Fruit fly (Drosophila melanogaster) whole organism, embryonic: ENCODE data around the gene CG34357.

Experiments used
- Antp ChIP-seq: fragments of 200-800 bp; sonication (Bioruptor generic); optimal IDR thresholded peaks from 3 replicates; lab custom pipeline; 2016; ENCODE audit warnings: missing biosample characterization, missing genetic modification characterization
- Atf6 ChIP-seq: fragments of 200-800 bp; sonication (Bioruptor generic); IDR thresholded peaks from 2 replicates; pipeline ENCODE4 v1.3.6; 2022; ENCODE audit warnings: missing biosample characterization, missing genetic modification characterization
- CG10267 ChIP-seq: fragments of 200-800 bp; sonication (Bioruptor generic); optimal IDR thresholded peaks from 2 replicates; lab custom pipeline; 2018; ENCODE audit warnings: missing biosample characterization, mild to moderate bottlenecking, missing genetic modification characterization, moderate library complexity
- CG10366 ChIP-seq: fragments of 200-800 bp; sonication (Bioruptor generic); IDR thresholded peaks from 2 replicates; pipeline ENCODE4 v1.3.6; 2022; ENCODE audit warnings: missing biosample characterization, missing genetic modification characterization
- CG16863 ChIP-seq: fragments of 200-800 bp; sonication (Bioruptor generic); optimal IDR thresholded peaks from 3 replicates; lab custom pipeline; 2016; ENCODE audit warnings: missing biosample characterization, missing genetic modification characterization
- CG18599 ChIP-seq: fragments of 200-800 bp; sonication (Bioruptor generic); optimal IDR thresholded peaks from 3 replicates; lab custom pipeline; 2017; ENCODE audit warnings: missing biosample characterization, missing genetic modification characterization, mild to moderate bottlenecking, moderate library complexity, missing genetic modification reagents
- CG18764 ChIP-seq: fragments of 200-800 bp; sonication (Bioruptor generic); optimal IDR thresholded peaks from 3 replicates; lab custom pipeline; 2016; ENCODE audit warnings: missing biosample characterization, missing genetic modification characterization
- CG31365 ChIP-seq: fragments of 200-800 bp; sonication (Bioruptor generic); optimal IDR thresholded peaks from 2 replicates; lab custom pipeline; 2018; ENCODE audit warnings: missing biosample characterization, mild to moderate bottlenecking, missing genetic modification characterization
- CG4854 ChIP-seq: fragments of 200-800 bp; sonication (Bioruptor generic); optimal IDR thresholded peaks from 2 replicates; lab custom pipeline; 2016; ENCODE audit warnings: missing biosample characterization, missing genetic modification characterization, inconsistent platforms
- CG5180 ChIP-seq: fragments of 200-800 bp; sonication (Bioruptor generic); optimal IDR thresholded peaks from 3 replicates; lab custom pipeline; 2017; ENCODE audit warnings: missing biosample characterization, missing genetic modification characterization, mild to moderate bottlenecking, moderate library complexity, missing genetic modification reagents
- CG5245 ChIP-seq: fragments of 200-800 bp; sonication (Bioruptor generic); optimal IDR thresholded peaks from 3 replicates; lab custom pipeline; 2016; ENCODE audit warnings: missing biosample characterization, missing genetic modification characterization
- CG6791 ChIP-seq: fragments of 200-800 bp; sonication (Bioruptor generic); IDR thresholded peaks from 3 replicates; pipeline ENCODE4 v1.3.6; 2022; ENCODE audit warnings: missing biosample characterization, missing genetic modification characterization; ENCODE audit not compliant: partially characterized antibody
- CG8765 ChIP-seq: fragments of 200-800 bp; sonication (Bioruptor generic); IDR thresholded peaks from 2 replicates; pipeline ENCODE4 v1.3.6; 2022; ENCODE audit warnings: missing biosample characterization, missing genetic modification characterization
- CG8924 ChIP-seq: fragments of 200-800 bp; optimal IDR thresholded peaks from 3 replicates; lab custom pipeline; 2019; ENCODE audit warnings: missing biosample characterization, mild to moderate bottlenecking, missing genetic modification characterization, moderate library complexity
- CkIIα-i1 ChIP-seq: fragments of 200-800 bp; sonication (Bioruptor generic); IDR thresholded peaks from 2 replicates; pipeline ENCODE4 v1.3.6; 2022; ENCODE audit warnings: missing biosample characterization, missing genetic modification characterization
- Drgx ChIP-seq: fragments of 200-800 bp; sonication (Bioruptor generic); IDR thresholded peaks from 2 replicates; pipeline ENCODE4 v1.3.6; 2022; ENCODE audit warnings: missing biosample characterization, missing genetic modification characterization
- HLH3B ChIP-seq: fragments of 200-800 bp; sonication (Bioruptor generic); IDR thresholded peaks from 2 replicates; pipeline ENCODE4 v1.3.6; 2022; ENCODE audit warnings: missing biosample characterization, missing genetic modification characterization
- Hey ChIP-seq: fragments of 200-800 bp; sonication (Bioruptor generic); optimal IDR thresholded peaks from 3 replicates; lab custom pipeline; 2018; ENCODE audit warnings: missing biosample characterization, mild to moderate bottlenecking, missing genetic modification characterization
- Jarid2 ChIP-seq: fragments of 200-800 bp; sonication (Bioruptor generic); optimal IDR thresholded peaks from 3 replicates; lab custom pipeline; 2017; ENCODE audit warnings: mild to moderate bottlenecking, missing biosample characterization, missing genetic modification reagents, missing genetic modification characterization
- NC2β ChIP-seq: fragments of 200-800 bp; sonication (Bioruptor generic); optimal IDR thresholded peaks from 2 replicates; lab custom pipeline; 2016; ENCODE audit warnings: missing biosample characterization, missing genetic modification characterization
- PHDP ChIP-seq: fragments of 200-800 bp; sonication (Bioruptor generic); optimal IDR thresholded peaks from 3 replicates; lab custom pipeline; 2018; ENCODE audit warnings: missing biosample characterization, mild to moderate bottlenecking, missing genetic modification characterization, moderate library complexity
- aop ChIP-seq: fragments of 200-800 bp; sonication (Bioruptor generic); IDR thresholded peaks from 2 replicates; pipeline ENCODE4 v1.3.6; 2022; ENCODE audit warnings: missing biosample characterization, missing genetic modification characterization
- bbx ChIP-seq: fragments of 200-800 bp; sonication (Bioruptor generic); IDR thresholded peaks from 2 replicates; pipeline ENCODE4 v1.3.6; 2022; ENCODE audit warnings: missing biosample characterization, missing genetic modification characterization; ENCODE audit not compliant: partially characterized antibody
- br ChIP-seq: fragments of >200 bp; optimal IDR thresholded peaks from 2 replicates; lab custom pipeline; 2017
- bsh ChIP-seq, 2 experiments: fragments of 200-800 bp; sonication (Bioruptor generic); optimal IDR thresholded peaks; 2 replicates each; lab custom pipeline; 2017 to 2018; ENCODE audit warnings: mild to moderate bottlenecking in 2 of 2, missing biosample characterization in 2 of 2, missing genetic modification characterization in 2 of 2, moderate library complexity in 1 of 2
- chn ChIP-seq: fragments of 200-800 bp; sonication (Bioruptor generic); optimal IDR thresholded peaks from 2 replicates; lab custom pipeline; 2016; ENCODE audit warnings: missing biosample characterization, missing genetic modification characterization
- dan ChIP-seq: fragments of 200-800 bp; sonication (Bioruptor generic); IDR thresholded peaks from 2 replicates; pipeline ENCODE4 v1.3.6; 2022; ENCODE audit warnings: missing biosample characterization, missing genetic modification characterization
- exex ChIP-seq: fragments of 200-800 bp; sonication (Bioruptor generic); optimal IDR thresholded peaks from 4 replicates; lab custom pipeline; 2018; ENCODE audit warnings: missing biosample characterization, mild to moderate bottlenecking, missing genetic modification characterization, moderate library complexity
- gce ChIP-seq: fragments of 200-800 bp; sonication (Bioruptor generic); IDR thresholded peaks from 3 replicates; pipeline ENCODE4 v1.3.6; 2022; ENCODE audit warnings: missing biosample characterization, missing genetic modification characterization
- gsb ChIP-seq: fragments of 200-800 bp; sonication (Bioruptor generic); IDR thresholded peaks from 2 replicates; pipeline ENCODE4 v1.3.6; 2022; ENCODE audit warnings: missing biosample characterization, missing genetic modification characterization
- nerfin-1 ChIP-seq: fragments of 200-800 bp; sonication (Bioruptor generic); optimal IDR thresholded peaks from 3 replicates; lab custom pipeline; 2019; ENCODE audit warnings: missing biosample characterization, mild to moderate bottlenecking, missing genetic modification characterization, moderate library complexity
- nom ChIP-seq: fragments of 200-800 bp; sonication (Bioruptor generic); optimal IDR thresholded peaks from 2 replicates; lab custom pipeline; 2017; ENCODE audit warnings: missing biosample characterization, missing genetic modification characterization, mild to moderate bottlenecking, moderate library complexity, missing genetic modification reagents
- oc ChIP-seq: fragments of 200-800 bp; sonication (Bioruptor generic); optimal IDR thresholded peaks from 2 replicates; lab custom pipeline; 2018; ENCODE audit warnings: missing biosample characterization, mild to moderate bottlenecking, missing genetic modification characterization, moderate library complexity
- pnt ChIP-seq: fragments of 200-800 bp; sonication (Bioruptor generic); optimal IDR thresholded peaks from 3 replicates; lab custom pipeline; 2016; ENCODE audit warnings: missing biosample characterization, missing genetic modification characterization
- pros ChIP-seq: fragments of 200-800 bp; sonication (Bioruptor generic); optimal IDR thresholded peaks from 3 replicates; lab custom pipeline; 2019; ENCODE audit warnings: missing biosample characterization, mild to moderate bottlenecking, missing genetic modification characterization, moderate library complexity
- pzg ChIP-seq: fragments of 200-800 bp; sonication (Bioruptor generic); optimal IDR thresholded peaks from 3 replicates; lab custom pipeline; 2018; ENCODE audit warnings: missing biosample characterization, mild to moderate bottlenecking, missing genetic modification characterization, moderate library complexity
- sc ChIP-seq, 3 experiments: fragments of >200 bp in 2 of 3; fragments of 200-800 bp in 1 of 3; sonication (Bioruptor generic) in 1 of 3; optimal IDR thresholded peaks; 2 replicates in 2 of 3; 3 replicates in 1 of 3; lab custom pipeline; 2017; ENCODE audit warnings: mild to moderate bottlenecking in 1 of 3, missing biosample characterization in 1 of 3, missing genetic modification characterization in 1 of 3, missing genetic modification reagents in 1 of 3
- sens ChIP-seq: fragments of 200-800 bp; sonication (Bioruptor generic); peaks from one replicate; lab custom pipeline; 2016; ENCODE audit warnings: missing biosample characterization, missing genetic modification characterization
- sens-2 ChIP-seq: fragments of 200-800 bp; sonication (Bioruptor generic); IDR thresholded peaks from 2 replicates; pipeline ENCODE4 v1.3.6; 2022; ENCODE audit warnings: missing biosample characterization, missing genetic modification characterization
- sim ChIP-seq: fragments of 200-800 bp; sonication (Bioruptor generic); IDR thresholded peaks from 2 replicates; pipeline ENCODE4 v1.3.6; 2022; ENCODE audit warnings: missing biosample characterization, missing genetic modification characterization
- sisA ChIP-seq: fragments of 200-800 bp; sonication (Bioruptor generic); IDR thresholded peaks from 2 replicates; pipeline ENCODE4 v1.3.6; 2022; ENCODE audit warnings: missing biosample characterization, missing genetic modification characterization
- sna ChIP-seq: fragments of 200-800 bp; sonication (Bioruptor generic); IDR thresholded peaks from 2 replicates; pipeline ENCODE4 v1.3.6; 2022; ENCODE audit warnings: missing biosample characterization, missing genetic modification characterization; ENCODE audit not compliant: partially characterized antibody
- trh ChIP-seq: fragments of 200-800 bp; sonication (Bioruptor generic); optimal IDR thresholded peaks from 2 replicates; lab custom pipeline; 2016; ENCODE audit warnings: missing biosample characterization, missing genetic modification characterization
- unc-4 ChIP-seq: fragments of 200-800 bp; sonication (Bioruptor generic); IDR thresholded peaks from 2 replicates; pipeline ENCODE4 v1.3.6; 2022; ENCODE audit warnings: missing biosample characterization, missing genetic modification characterization; ENCODE audit not compliant: partially characterized antibody
- vfl ChIP-seq: fragments of 200-800 bp; sonication (Bioruptor generic); optimal IDR thresholded peaks from 2 replicates; lab custom pipeline; 2016; ENCODE audit warnings: missing biosample characterization, missing genetic modification characterization
- wek ChIP-seq: fragments of 200-800 bp; sonication (Bioruptor generic); optimal IDR thresholded peaks from 3 replicates; lab custom pipeline; 2018; ENCODE audit warnings: missing biosample characterization, mild to moderate bottlenecking, missing genetic modification characterization, moderate library complexity
- wor ChIP-seq: fragments of 200-800 bp; sonication (Bioruptor generic); IDR thresholded peaks from 2 replicates; pipeline ENCODE4 v1.3.6; 2022; ENCODE audit warnings: missing biosample characterization, missing genetic modification characterization
- zfh1 ChIP-seq: fragments of 200-800 bp; sonication (Bioruptor generic); IDR thresholded peaks from 3 replicates; pipeline ENCODE4 v1.3.6; 2022; ENCODE audit warnings: missing biosample characterization, missing genetic modification characterization
- zfh2 ChIP-seq: fragments of 200-800 bp; sonication (Bioruptor generic); optimal IDR thresholded peaks from 2 replicates; lab custom pipeline; 2016; ENCODE audit warnings: missing biosample characterization, missing genetic modification characterization

The CG34357 gene

DNA sequence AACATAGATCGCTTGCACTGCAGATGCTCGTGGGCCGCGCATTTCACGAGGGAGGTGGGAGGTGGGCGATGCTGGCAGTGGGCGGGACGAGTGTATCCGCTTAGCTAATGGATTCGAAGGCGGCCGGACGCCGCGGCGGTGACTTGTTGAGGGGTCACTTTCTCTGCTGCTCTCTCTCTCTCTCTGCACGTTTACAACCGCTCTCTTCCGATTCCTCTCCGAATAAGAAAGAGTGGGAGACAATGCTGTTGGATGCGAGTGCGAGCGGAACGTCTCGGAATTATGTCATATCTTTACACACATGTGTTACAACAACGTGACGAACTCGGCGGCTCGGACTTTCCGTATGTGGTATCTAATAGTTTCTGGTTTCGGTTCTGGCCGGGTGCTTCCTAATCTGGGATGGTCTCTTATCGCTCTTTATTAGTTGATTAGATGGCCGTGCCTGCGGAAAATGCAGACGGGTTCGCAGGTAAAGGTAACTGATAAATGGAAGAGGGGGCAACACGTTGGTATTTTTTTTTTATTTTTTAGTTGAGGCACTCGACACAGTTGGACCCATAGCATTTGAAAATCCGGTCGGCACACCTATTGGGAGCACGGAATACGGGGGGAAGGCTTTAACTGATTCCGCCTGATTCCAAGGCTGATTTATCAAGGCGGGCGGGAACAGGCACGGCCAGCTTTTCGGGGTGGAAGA lies 105.4 kb downstream of the CG34357 start (continued):
- TF ChIP-seq bbx (peak; percentile 37; the same call in 1 of the 2 replicates), nerfin-1 (tag; lab: Kevin White, UChicago) (peak; percentile 32), nom (GFP tag; lab: Kevin White, UChicago) (peak; percentile 13), gce (GFP tag; lab: Robert Waterston, UW) (0 out of 3 replicates have a peak, but pooled peaks have one; percentile 4), CG8924 (no peak), wor (GFP tag; lab: Robert Waterston, UW) (no peak), oc (tag; lab: Kevin White, UChicago) (peak; percentile 20), pzg (GFP tag; lab: Kevin White, UChicago) (no peak), CG5245 (GFP tag; lab: Kevin White, UChicago) (no peak), CG5180 (GFP tag; lab: Kevin White, UChicago) (peak; percentile 86), CG4854 (GFP tag; lab: Kevin White, UChicago) (no peak), Antp (no peak), sc (optimal IDR thresholded peaks at IDR 0.05; lab: Kevin White, UChicago) (no peak), sc (GFP tag; optimal IDR thresholded peaks at IDR 0.05; lab: Kevin White, UChicago) (no peak), dan (GFP tag; lab: Robert Waterston, UW) (no peak), PHDP (tag; lab: Kevin White, UChicago) (no peak), CG18764 (no peak), gsb (GFP tag; lab: Robert Waterston, UW) (no peak), sna (GFP tag; lab: Robert Waterston, UW) (0 out of 2 replicates have a peak, but pooled peaks have one; percentile 17), CG31365 (tag; lab: Kevin White, UChicago) (no peak), chn (GFP tag; lab: Kevin White, UChicago) (peak; percentile 24), Hey (no peak), sisA (GFP tag; lab: Robert Waterston, UW) (no peak), Drgx (GFP tag; lab: Robert Waterston, UW) (peak; percentile 25), trh (GFP tag; lab: Kevin White, UChicago) (no peak), pros (GFP tag; lab: Kevin White, UChicago) (peak; percentile 71), HLH3B (GFP tag; lab: Robert Waterston, UW) (no peak; the same call in 1 of the 2 replicates), sim (no peak), CG10366 (GFP tag; lab: Robert Waterston, UW) (no peak), sens (GFP tag; lab: Kevin White, UChicago) (no peak), Jarid2 (no peak), CG10267 (tag; lab: Kevin White, UChicago) (no peak), br (lab: Kevin White, UChicago) (no peak), zfh1 (0 out of 3 replicates have a peak, but pooled peaks have one; percentile 3), aop (no peak), CkIIα-i1 (no peak), CG6791 (peak; percentile 42; the same call in 2 of the 3 replicates), CG18599 (GFP tag; lab: Kevin White, UChicago) (no peak), Atf6 (GFP tag; lab: Robert Waterston, UW) (no peak), zfh2 (no peak), CG16863 (no peak), NC2β (GFP tag; lab: Kevin White, UChicago) (no peak), unc-4 (GFP tag; lab: Robert Waterston, UW) (peak; percentile 46; the same call in 1 of the 2 replicates), bsh (GFP tag; optimal IDR thresholded peaks at IDR 0.05; lab: Kevin White, UChicago) (no peak), vfl (no peak), pnt (no peak), wek (GFP tag; lab: Kevin White, UChicago) (no peak), CG8765 (GFP tag; lab: Robert Waterston, UW) (no peak), exex (tag; lab: Kevin White, UChicago) (peak; percentile 72), sens-2 (GFP tag; lab: Robert Waterston, UW) (no peak)
